Fruit fly (Drosophila melanogaster) whole organism: ENCODE results near the gene Rab6.

Source experiments
- CG8478 ChIP-seq: fragments of >200 bp; optimal IDR thresholded peaks from 2 replicates; lab custom pipeline; 2018; ENCODE audit warnings: inconsistent platforms
- Dll ChIP-seq: fragments of >200 bp; optimal IDR thresholded peaks from 2 replicates; lab custom pipeline; 2017
- psq ChIP-seq: fragments of >200 bp; optimal IDR thresholded peaks from 2 replicates; lab custom pipeline; 2017
- usp ChIP-seq: fragments of >200 bp; optimal IDR thresholded peaks from 2 replicates; lab custom pipeline; 2017; ENCODE audit warnings: missing biosample characterization, missing genetic modification characterization, mixed read lengths

- TF ChIP-seq CG8478 (lab: Kevin White, UChicago): no peak
- no peak for TF ChIP-seq Dll (lab: Kevin White, UChicago)
- no peak for TF ChIP-seq psq (lab: Kevin White, UChicago)
- TF ChIP-seq usp (GFP tag; lab: Kevin White, UChicago): no peak
These were observed 11.2 kb downstream of the Rab6 start, which contains the start of gene Ced-12 for dm6 chr2L:12097698-12098097.
